Worm (Caenorhabditis elegans): ENCODE data around the gene C14E2.11.

DNA sequence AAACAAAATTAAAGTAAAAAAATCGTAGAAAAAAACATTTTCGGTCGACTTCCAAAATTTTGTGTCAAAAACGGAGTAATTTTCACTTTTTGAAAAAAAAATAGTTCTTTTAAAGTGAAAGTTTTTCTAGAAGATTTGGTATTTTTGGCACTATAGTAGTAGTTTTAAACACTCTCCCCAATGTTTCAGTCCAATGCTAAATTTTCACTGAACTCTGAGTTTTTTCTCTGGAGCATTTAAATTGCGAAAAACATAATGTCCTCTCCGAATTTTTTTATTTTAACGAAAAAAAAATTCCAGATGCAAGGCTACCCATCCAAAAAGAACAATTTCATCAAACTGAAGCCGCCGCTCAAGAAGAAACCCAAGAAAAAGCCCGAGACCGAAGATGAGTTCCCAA lies 14.8 kb downstream of the C14E2.11 start, which contains the start of gene C14E2.7:
- TF ChIP-seq lin-39 (tag; optimal IDR thresholded peaks at IDR 0.05) (no peak), pha-4 (tag; optimal IDR thresholded peaks at IDR 0.05) (no peak), fkh-10 (GFP tag; optimal IDR thresholded peaks at IDR 0.05) (no peak), aly-2 (tag; optimal IDR thresholded peaks at IDR 0.05) (no peak), unc-39 (tag; optimal IDR thresholded peaks at IDR 0.05) (no peak), lin-15B (tag; optimal IDR thresholded peaks at IDR 0.05) (no peak), ztf-4 (tag; optimal IDR thresholded peaks at IDR 0.05) (no peak), nhr-25 (tag; optimal IDR thresholded peaks at IDR 0.05) (no peak), elt-3 (tag; optimal IDR thresholded peaks at IDR 0.05) (no peak)
